Worm (Caenorhabditis elegans) whole organism, L3 larva: ENCODE results near the gene ceh-22.

ENCODE experiments used
- ceh-9 ChIP-seq: sonication (generic microtip); optimal IDR thresholded peaks from 2 replicates; lab custom pipeline; 2018; ENCODE audit warnings: missing biosample characterization, missing genetic modification characterization
- elt-2 ChIP-seq: sonication (generic microtip); optimal IDR thresholded peaks from 2 replicates; lab custom pipeline; 2016; ENCODE audit warnings: missing genetic modification reagents, mild to moderate bottlenecking, missing genetic modification characterization, missing compliant biosample characterization
- fkh-2 ChIP-seq: fragments of 150-350 bp; optimal IDR thresholded peaks from 2 replicates; lab custom pipeline; 2014; ENCODE audit warnings: missing biosample characterization, missing genetic modification reagents, missing genetic modification characterization

DNA sequence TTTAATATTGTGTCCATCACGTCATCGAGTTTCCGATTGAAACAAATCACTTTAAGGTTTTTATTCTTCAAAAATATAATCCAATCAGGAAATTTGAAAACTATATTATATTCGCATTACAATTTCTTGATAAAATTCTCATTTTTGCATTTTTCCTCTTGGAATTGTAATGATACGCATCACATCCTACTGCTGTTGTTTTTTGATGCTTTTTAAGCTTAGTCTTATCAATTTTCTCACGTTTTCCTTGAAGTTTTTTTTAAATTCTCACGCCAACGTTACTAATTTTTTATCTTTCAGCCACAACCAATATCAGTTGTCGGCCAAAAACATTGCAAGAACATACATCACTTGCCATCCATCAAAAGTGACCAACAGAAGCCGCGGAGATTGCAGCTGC, 10.4 kb downstream of the ceh-22 start, which contains the start of gene gsp-1:
- TF ChIP-seq elt-2 (no peak), ceh-9 (tag; lab: Kevin White, UChicago) (no peak), fkh-2 (tag; lab: Kevin White, UChicago) (no peak)
